Worm (Caenorhabditis elegans): ENCODE data around the gene snrp-40.1.

Gene snrp-40.1

DNA sequence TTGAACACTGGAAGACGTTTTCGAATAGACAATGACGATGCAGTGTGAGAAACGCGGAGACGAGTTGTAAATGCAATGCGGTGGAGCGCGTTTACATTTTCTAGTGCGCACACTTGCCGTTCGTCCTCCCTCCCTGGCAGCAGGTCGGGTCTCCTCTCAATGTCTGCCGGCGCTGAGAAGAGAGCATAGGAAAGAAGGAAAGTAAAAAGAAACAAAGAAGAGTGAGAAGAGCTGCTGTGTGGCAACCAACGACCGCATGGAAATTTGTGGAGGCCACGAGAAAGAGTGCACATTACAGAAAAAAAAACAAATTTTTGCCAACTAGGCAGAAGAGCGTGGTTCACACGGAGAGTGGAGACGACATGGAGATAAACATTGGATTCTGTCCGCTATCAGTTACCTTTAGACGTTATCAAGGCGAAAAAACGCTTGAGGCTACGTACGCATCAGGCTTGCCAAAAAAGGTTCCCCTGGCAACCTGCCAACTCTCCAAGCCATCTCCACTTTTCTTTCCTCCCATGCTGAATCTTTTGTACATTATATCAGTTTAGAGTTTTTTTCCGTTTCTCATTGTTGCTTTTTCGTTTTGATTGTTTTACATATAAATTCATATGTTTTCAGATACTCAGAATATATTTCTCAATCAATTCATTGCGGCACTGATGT, at the start of gene snrp-40.1, which contains the start of gene F08G12.3:
TSS of gene snrp-40.1 (minus strand) at position 143 of the 666 bp plus-strand sequence.
TSS of gene F08G12.3 (plus strand) at position 616 of the 666 bp plus-strand sequence.
- TF ChIP-seq snpc-4 (tag; optimal IDR thresholded peaks at IDR 0.05) = peak; percentile 63
- TF ChIP-seq nhr-237 (tag; optimal IDR thresholded peaks at IDR 0.05) = peak; percentile 12
- peak; percentile 86 for TF ChIP-seq snu-23 (GFP tag; optimal IDR thresholded peaks at IDR 0.05)
- TF ChIP-seq nhr-47 (tag; optimal IDR thresholded peaks at IDR 0.05) = peak; percentile 76
- TF ChIP-seq lin-14 (GFP tag; optimal IDR thresholded peaks at IDR 0.05) = peak; percentile 99
- peak; percentile 83 for TF ChIP-seq rnt-1 (tag; optimal IDR thresholded peaks at IDR 0.05)
- no peak for TF ChIP-seq vab-15 (tag; optimal IDR thresholded peaks at IDR 0.05)
- TF ChIP-seq fos-1 (tag; optimal IDR thresholded peaks at IDR 0.05) = peak; percentile 48
- TF ChIP-seq efl-1 (optimal IDR thresholded peaks at IDR 0.05) = peak; percentile 53 to 69
- TF ChIP-seq efl-1 (GFP tag; optimal IDR thresholded peaks at IDR 0.05 in 1 of 2) = peak; percentile 28 to 91
- TF ChIP-seq grh-1 (GFP tag; IDR thresholded peaks at IDR 0.05) = no peak
- peak; percentile 83 for TF ChIP-seq C16A3.4 (tag; optimal IDR thresholded peaks at IDR 0.05)
- TF ChIP-seq mep-1 (tag; optimal IDR thresholded peaks at IDR 0.05) = peak; percentile 87
- peak; percentile 55 for TF ChIP-seq isw-1 (GFP tag; IDR thresholded peaks at IDR 0.05)
- peak; percentile 79 for TF ChIP-seq tbx-2 (tag; optimal IDR thresholded peaks at IDR 0.05)
- TF ChIP-seq unc-130 (tag; optimal IDR thresholded peaks at IDR 0.05) = peak; percentile 75
- TF ChIP-seq nhr-11 (tag; optimal IDR thresholded peaks at IDR 0.05) = no peak
- peak; percentile 74 for TF ChIP-seq nhr-77 (tag; optimal IDR thresholded peaks at IDR 0.05)
- peak; percentile 6 for TF ChIP-seq nhr-90 (tag; optimal IDR thresholded peaks at IDR 0.05; ENCODE audit: poor library complexity)
- peak; percentile 67 for TF ChIP-seq egl-13 (tag; optimal IDR thresholded peaks at IDR 0.05)
- TF ChIP-seq swsn-7 (tag; optimal IDR thresholded peaks at IDR 0.05) = peak; percentile 80
- TF ChIP-seq pax-3 (tag; optimal IDR thresholded peaks at IDR 0.05) = peak; percentile 29
- TF ChIP-seq ztf-11 (tag; optimal IDR thresholded peaks at IDR 0.05) = peak in 1 of 2 experiments; percentile 60
- peak; percentile 83 for TF ChIP-seq pag-3 (tag; optimal IDR thresholded peaks at IDR 0.05; ENCODE audit: borderline replicate concordance, insufficient read depth)
- TF ChIP-seq ceh-8 (GFP tag; optimal IDR thresholded peaks at IDR 0.05) = peak; percentile 42
- TF ChIP-seq zag-1 (tag; optimal IDR thresholded peaks at IDR 0.05) = no peak
- TF ChIP-seq ets-5 (GFP tag; IDR thresholded peaks at IDR 0.05) = no peak
- TF ChIP-seq nhr-71 (tag; optimal IDR thresholded peaks at IDR 0.05) = peak; percentile 87
- TF ChIP-seq ces-1 (GFP tag; optimal IDR thresholded peaks at IDR 0.05) = no peak
- peak; percentile 38 for TF ChIP-seq nhr-85 (tag)
- peak; percentile 33 for TF ChIP-seq ztf-4 (tag; optimal IDR thresholded peaks at IDR 0.05)
- peak in 1 of 6 experiments; percentile 24 for TF ChIP-seq elt-3 (tag; optimal IDR thresholded peaks at IDR 0.05)
- TF ChIP-seq lin-35 (GFP tag; optimal IDR thresholded peaks at IDR 0.05) = peak; percentile 58 to 66
- peak; percentile 43 for TF ChIP-seq F16B12.6 (tag; optimal IDR thresholded peaks at IDR 0.05)
- peak; percentile 70 for TF ChIP-seq dsc-1 (tag; optimal IDR thresholded peaks at IDR 0.05)
- TF ChIP-seq pqm-1 (tag; optimal IDR thresholded peaks at IDR 0.05) = no peak
- peak; percentile 73 for TF ChIP-seq xbp-1 (tag; optimal IDR thresholded peaks at IDR 0.05)
- no peak for TF ChIP-seq nhr-76 (tag; optimal IDR thresholded peaks at IDR 0.05)
- TF ChIP-seq sox-4 (tag; optimal IDR thresholded peaks at IDR 0.05) = peak; percentile 10
- TF ChIP-seq jun-1 (tag; optimal IDR thresholded peaks at IDR 0.05) = peak; percentile 65
- no peak for TF ChIP-seq irx-1 (tag; optimal IDR thresholded peaks at IDR 0.05)
- peak in 1 of 2 experiments; percentile 86 for TF ChIP-seq mdl-1 (tag; optimal IDR thresholded peaks at IDR 0.05)
- TF ChIP-seq unc-62 (GFP tag; optimal IDR thresholded peaks at IDR 0.05) = no peak
- peak; percentile 75 for TF ChIP-seq lin-13 (GFP tag; optimal IDR thresholded peaks at IDR 0.05)
- TF ChIP-seq ceh-82 (tag; optimal IDR thresholded peaks at IDR 0.05) = peak; percentile 28 to 90 (median 56)
- TF ChIP-seq lir-3 (tag; optimal IDR thresholded peaks at IDR 0.05; ENCODE audit: poor library complexity) = peak; percentile 36
- peak; percentile 93 for TF ChIP-seq fkh-8 (tag; optimal IDR thresholded peaks at IDR 0.05)
- TF ChIP-seq ceh-88 (GFP tag; IDR thresholded peaks at IDR 0.05) = 0 out of 2 replicates have a peak, but pooled peaks have one; percentile 55
- TF ChIP-seq unc-30 (tag; optimal IDR thresholded peaks at IDR 0.05) = no peak
- peak; percentile 59 for TF ChIP-seq fkh-10 (GFP tag; optimal IDR thresholded peaks at IDR 0.05)
- TF ChIP-seq elt-2 (tag; optimal IDR thresholded peaks at IDR 0.05) = peak; percentile 34
- TF ChIP-seq lsy-2 (tag; optimal IDR thresholded peaks at IDR 0.05) = peak; percentile 46 to 84

Measured in whole organism, L1 larva.